Fruit fly (Drosophila melanogaster) whole organism, wandering third instar larva: ENCODE data around the gene CG31274.

Experiments
- Abd-B ChIP-seq: fragments of >200 bp; optimal IDR thresholded peaks from 2 replicates; lab custom pipeline; 2017; ENCODE audit warnings: missing biosample characterization, missing genetic modification characterization
- h ChIP-seq: fragments of 200-800 bp; sonication (Bioruptor generic); optimal IDR thresholded peaks from 3 replicates; lab custom pipeline; 2016; ENCODE audit warnings: missing biosample characterization, mild to moderate bottlenecking, missing genetic modification characterization

- TF ChIP-seq Abd-B (GFP tag; lab: Kevin White, UChicago) (no peak), h (GFP tag; lab: Kevin White, UChicago) (no peak)
These were observed 23.2 kb upstream of the CG31274 start for dm6 chr3R:16969361-16970355.
